Worm (Caenorhabditis elegans) whole organism, young adult: Measurements from ENCODE around the gene ZK1073.2.

Experiments used
- K12H6.12 ChIP-seq: fragments of 200-800 bp; sonication (Bioruptor generic); optimal IDR thresholded peaks from 2 replicates; lab custom pipeline; 2018; ENCODE audit warnings: mild to moderate bottlenecking, missing genetic modification characterization, missing compliant biosample characterization
- dpff-1 ChIP-seq: sonication (generic microtip); optimal IDR thresholded peaks from 2 replicates; lab custom pipeline; 2017; ENCODE audit warnings: mild to moderate bottlenecking, missing genetic modification characterization, missing compliant biosample characterization
- dpl-1 ChIP-seq: fragments of 150-350 bp; optimal IDR thresholded peaks from 2 replicates; lab custom pipeline; 2014; ENCODE audit warnings: missing biosample characterization, missing genetic modification reagents, missing genetic modification characterization
- lin-40 ChIP-seq: sonication (generic microtip); optimal IDR thresholded peaks from 2 replicates; lab custom pipeline; 2016; ENCODE audit warnings: missing genetic modification characterization, mild to moderate bottlenecking, missing compliant biosample characterization, missing genotype, missing genetic modification reagents
- rcor-1 ChIP-seq: fragments of 200-800 bp; sonication (Bioruptor generic); IDR thresholded peaks from 2 replicates; pipeline ENCODE4 v1.3.6; 2022; ENCODE audit warnings: missing genetic modification reagents, missing genetic modification characterization, missing compliant biosample characterization

- peak; percentile 66 for TF ChIP-seq lin-40 (tag; lab: Kevin White, UChicago)
- no peak for TF ChIP-seq dpff-1
- no peak for TF ChIP-seq rcor-1
- peak; percentile 75 for TF ChIP-seq K12H6.12 (tag; lab: Kevin White, UChicago)
- TF ChIP-seq dpl-1 (GFP tag; lab: Kevin White, UChicago): no peak
Measured at ce11 chrX:16147728-16148197, 44.3 kb downstream of the ZK1073.2 start.
